In the genomic region with DNA sequence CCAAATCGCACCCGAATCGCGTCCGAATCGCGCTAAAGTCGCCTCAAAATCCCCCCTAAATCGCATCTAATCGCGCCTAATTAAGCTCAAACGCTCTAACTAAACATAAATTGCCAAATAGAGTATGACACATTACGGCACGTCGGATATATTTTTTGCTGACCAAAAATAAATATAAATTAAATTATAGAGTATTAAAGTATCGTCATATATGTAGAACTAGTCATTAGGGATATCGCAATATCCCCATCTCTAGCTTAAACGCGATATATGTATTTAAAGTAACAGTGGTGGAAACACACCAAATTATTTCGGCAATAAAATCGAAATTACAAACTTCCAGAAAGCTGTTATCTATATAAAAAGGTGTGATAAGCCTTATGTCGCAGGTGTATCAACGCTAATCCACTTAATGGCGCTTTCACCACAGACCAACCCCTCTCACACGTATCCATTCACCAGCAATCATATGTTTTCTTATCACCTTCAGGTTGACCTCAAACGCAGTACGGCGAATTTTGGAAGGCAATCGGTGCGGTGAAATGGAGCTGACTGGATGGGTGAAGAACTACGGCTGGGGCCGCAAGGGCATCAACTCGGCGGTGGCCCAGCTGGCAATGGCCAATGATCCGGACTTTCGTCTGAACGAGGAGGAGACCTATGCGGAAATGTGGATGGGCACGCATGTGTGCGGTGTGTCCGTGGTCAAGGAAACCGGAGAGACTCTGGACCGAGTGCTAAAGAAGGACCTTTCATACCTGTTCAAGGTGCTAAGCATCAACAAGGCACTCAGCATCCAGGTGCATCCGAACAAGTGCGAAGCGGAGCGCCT, we compare ENCODE assay signal across 1 fruit fly cellular context.
TF ChIP-seq lines count a peak whose summit lies in the region.

A gene (plus strand): TSS at position 263 of the 832 bp plus-strand sequence.

TF ChIP-seq in whole organism, embryonic, 481 proteins besides CTCF, POLR2A, EP300 and RAD21 (continued from another document and continues in another):
- peak; percentile 18 for TF ChIP-seq CG17802 (tag; optimal IDR thresholded peaks at IDR 0.05; lab: Kevin White, UChicago)
- peak; percentile 18 for TF ChIP-seq CG1233 (GFP tag; optimal IDR thresholded peaks at IDR 0.05; lab: Kevin White, UChicago)
- no peak for TF ChIP-seq kay (GFP tag; optimal IDR thresholded peaks at IDR 0.05; lab: Kevin White, UChicago)
- TF ChIP-seq CG1603 (tag; optimal IDR thresholded peaks at IDR 0.05; lab: Kevin White, UChicago) = peak; percentile 60
- peak; percentile 25 for TF ChIP-seq CrebB (tag; optimal IDR thresholded peaks at IDR 0.05; lab: Kevin White, UChicago)
- no peak for TF ChIP-seq CG8765 (GFP tag; IDR thresholded peaks at IDR 0.05; lab: Robert Waterston, UW)
- peak; percentile 19 for TF ChIP-seq fd96Cb (tag; optimal IDR thresholded peaks at IDR 0.05; lab: Kevin White, UChicago)
- no peak for TF ChIP-seq Side (GFP tag; optimal IDR thresholded peaks at IDR 0.05; lab: Kevin White, UChicago)
- TF ChIP-seq repo (GFP tag; optimal IDR thresholded peaks at IDR 0.05; lab: Kevin White, UChicago) = no peak
- TF ChIP-seq sc (optimal IDR thresholded peaks at IDR 0.05; lab: Kevin White, UChicago) = no peak
- TF ChIP-seq sc (GFP tag; optimal IDR thresholded peaks at IDR 0.05; lab: Kevin White, UChicago) = no peak
- TF ChIP-seq Dp (GFP tag; optimal IDR thresholded peaks at IDR 0.05; lab: Kevin White, UChicago) = peak; percentile 18
- TF ChIP-seq CG13624 (GFP tag; optimal IDR thresholded peaks at IDR 0.05; lab: Kevin White, UChicago) = peak; percentile 28
- 0 out of 3 replicates have a peak, but pooled peaks have one; percentile 30 for TF ChIP-seq so (GFP tag; IDR thresholded peaks at IDR 0.05; lab: Robert Waterston, UW)
- peak; percentile 1 for TF ChIP-seq CG7745 (tag; optimal IDR thresholded peaks at IDR 0.05; lab: Kevin White, UChicago)
- TF ChIP-seq CG12659 (GFP tag; optimal IDR thresholded peaks at IDR 0.05; lab: Kevin White, UChicago) = peak; percentile 62
- no peak for TF ChIP-seq CG14965 (GFP tag; optimal IDR thresholded peaks at IDR 0.05; lab: Kevin White, UChicago; ENCODE audit: borderline replicate concordance)
- peak in 1 of 2 experiments; percentile 79 for TF ChIP-seq crp (GFP tag; optimal IDR thresholded peaks at IDR 0.05; lab: Kevin White, UChicago)
- no peak for TF ChIP-seq kni (GFP tag; optimal IDR thresholded peaks at IDR 0.05; lab: Kevin White, UChicago)
- TF ChIP-seq CG2120 (GFP tag; optimal IDR thresholded peaks at IDR 0.05; lab: Kevin White, UChicago) = peak; percentile 55
- no peak for TF ChIP-seq stc (GFP tag; IDR thresholded peaks at IDR 0.05; lab: Robert Waterston, UW)
- peak; percentile 21 for TF ChIP-seq D (optimal IDR thresholded peaks at IDR 0.05; lab: Kevin White, UChicago)
- TF ChIP-seq D (GFP tag; optimal IDR thresholded peaks at IDR 0.05; lab: Kevin White, UChicago) = no peak
- TF ChIP-seq Dbx (GFP tag; IDR thresholded peaks at IDR 0.05; lab: Robert Waterston, UW) = 0 out of 3 replicates have a peak, but pooled peaks have one; percentile 3
- TF ChIP-seq CG15514 (GFP tag; optimal IDR thresholded peaks at IDR 0.05; lab: Kevin White, UChicago) = peak; percentile 43
- no peak for TF ChIP-seq gcm2 (GFP tag; optimal IDR thresholded peaks at IDR 0.05; lab: Kevin White, UChicago)
- TF ChIP-seq Doc2 (GFP tag; IDR thresholded peaks at IDR 0.05; lab: Robert Waterston, UW) = no peak
- TF ChIP-seq Stat92E (GFP tag; optimal IDR thresholded peaks at IDR 0.05; lab: Kevin White, UChicago) = peak in 1 of 3 experiments; percentile 49
- TF ChIP-seq YL-1 (GFP tag; optimal IDR thresholded peaks at IDR 0.05; lab: Kevin White, UChicago) = peak; percentile 88
- no peak for TF ChIP-seq CG14667 (GFP tag; IDR thresholded peaks at IDR 0.05; lab: Robert Waterston, UW)
- peak; percentile 53 for TF ChIP-seq vvl (GFP tag; IDR thresholded peaks at IDR 0.05; lab: Robert Waterston, UW)
- TF ChIP-seq peb (GFP tag; IDR thresholded peaks at IDR 0.05; lab: Robert Waterston, UW) = no peak
- TF ChIP-seq Scr (GFP tag; IDR thresholded peaks at IDR 0.05; lab: Robert Waterston, UW; ENCODE audit: partially characterized antibody) = peak; percentile 66
- TF ChIP-seq insv (GFP tag; optimal IDR thresholded peaks at IDR 0.05; lab: Kevin White, UChicago) = no peak
- TF ChIP-seq CG9797 (GFP tag; optimal IDR thresholded peaks at IDR 0.05; lab: Kevin White, UChicago) = peak; percentile 6
- TF ChIP-seq CG1647 (GFP tag; optimal IDR thresholded peaks at IDR 0.05; lab: Kevin White, UChicago) = no peak
- TF ChIP-seq CG1832 (GFP tag; optimal IDR thresholded peaks at IDR 0.05; lab: Kevin White, UChicago) = no peak
- peak; percentile 29 for TF ChIP-seq CG12942 (GFP tag; optimal IDR thresholded peaks at IDR 0.05; lab: Kevin White, UChicago)
- TF ChIP-seq Taf1 (GFP tag; IDR thresholded peaks at IDR 0.05; lab: Robert Waterston, UW) = no peak
- TF ChIP-seq chinmo (GFP tag; IDR thresholded peaks at IDR 0.05; lab: Robert Waterston, UW; ENCODE audit: partially characterized antibody) = 0 out of 4 replicates have a peak, but pooled peaks have one; percentile 32
- TF ChIP-seq bigmax (GFP tag; optimal IDR thresholded peaks at IDR 0.05; lab: Kevin White, UChicago) = peak; percentile 20
- no peak for TF ChIP-seq Ada2b (GFP tag; IDR thresholded peaks at IDR 0.05; lab: Robert Waterston, UW)
- no peak for TF ChIP-seq CG1792 (GFP tag; optimal IDR thresholded peaks at IDR 0.05; lab: Kevin White, UChicago)
- peak; percentile 8 for TF ChIP-seq CG9817 (tag; optimal IDR thresholded peaks at IDR 0.05; lab: Kevin White, UChicago)
- peak; percentile 19; the same call in 1 of the 2 replicates for TF ChIP-seq slbo (GFP tag; IDR thresholded peaks at IDR 0.05; lab: Robert Waterston, UW)
- no peak for TF ChIP-seq her (GFP tag; optimal IDR thresholded peaks at IDR 0.05; lab: Kevin White, UChicago)
- TF ChIP-seq dpn (GFP tag; optimal IDR thresholded peaks at IDR 0.05; lab: Kevin White, UChicago) = peak in 1 of 2 experiments; percentile 25
- no peak for TF ChIP-seq CG8089 (GFP tag; optimal IDR thresholded peaks at IDR 0.05; lab: Kevin White, UChicago)
- TF ChIP-seq CG16863 (GFP tag; optimal IDR thresholded peaks at IDR 0.05; lab: Kevin White, UChicago) = no peak
- no peak for TF ChIP-seq CG12769 (tag; optimal IDR thresholded peaks at IDR 0.05; lab: Kevin White, UChicago)
- no peak for TF ChIP-seq CG11085 (GFP tag; IDR thresholded peaks at IDR 0.05; lab: Robert Waterston, UW)
- TF ChIP-seq CG17912 (GFP tag; optimal IDR thresholded peaks at IDR 0.05; lab: Kevin White, UChicago) = no peak
- TF ChIP-seq CG12219 (GFP tag; optimal IDR thresholded peaks at IDR 0.05; lab: Kevin White, UChicago) = peak; percentile 11
- TF ChIP-seq dati (GFP tag; IDR thresholded peaks at IDR 0.05; lab: Robert Waterston, UW) = no peak
- TF ChIP-seq Six4 (GFP tag; optimal IDR thresholded peaks at IDR 0.05; lab: Kevin White, UChicago) = no peak
- TF ChIP-seq Spps (tag; optimal IDR thresholded peaks at IDR 0.05; lab: Kevin White, UChicago) = no peak
- TF ChIP-seq crol (GFP tag; IDR thresholded peaks at IDR 0.05; lab: Robert Waterston, UW) = no peak
- no peak for TF ChIP-seq CG12155 (GFP tag; optimal IDR thresholded peaks at IDR 0.05; lab: Kevin White, UChicago)
- TF ChIP-seq Chrac-16 (GFP tag; optimal IDR thresholded peaks at IDR 0.05; lab: Kevin White, UChicago) = peak; percentile 21
- TF ChIP-seq ssp (GFP tag; IDR thresholded peaks at IDR 0.05; lab: Robert Waterston, UW) = peak; percentile 16; the same call in 1 of the 2 replicates
- TF ChIP-seq Gug (GFP tag; IDR thresholded peaks at IDR 0.05; lab: Robert Waterston, UW) = no peak
- TF ChIP-seq Rfx (GFP tag; IDR thresholded peaks at IDR 0.05; lab: Robert Waterston, UW) = peak; percentile 43
- TF ChIP-seq CG15696 (tag; optimal IDR thresholded peaks at IDR 0.05; lab: Kevin White, UChicago) = peak; percentile 34
- TF ChIP-seq BEAF-32 (GFP tag; optimal IDR thresholded peaks at IDR 0.05; lab: Kevin White, UChicago) = peak; percentile 67
- TF ChIP-seq CG8478 (optimal IDR thresholded peaks at IDR 0.05; lab: Kevin White, UChicago) = no peak
- TF ChIP-seq Optix (GFP tag; IDR thresholded peaks at IDR 0.05; lab: Robert Waterston, UW) = no peak
- TF ChIP-seq CG17359 (tag; optimal IDR thresholded peaks at IDR 0.05; lab: Kevin White, UChicago) = peak; percentile 33
- TF ChIP-seq amos (GFP tag; IDR thresholded peaks at IDR 0.05; lab: Robert Waterston, UW; ENCODE audit: partially characterized antibody) = peak; percentile 52; the same call in 1 of the 2 replicates
- no peak for TF ChIP-seq Hmr (GFP tag; optimal IDR thresholded peaks at IDR 0.05; lab: Kevin White, UChicago)
- peak; percentile 49; the same call in 1 of the 2 replicates for TF ChIP-seq Xrp1 (GFP tag; IDR thresholded peaks at IDR 0.05; lab: Robert Waterston, UW)
- no peak for TF ChIP-seq Elba2 (GFP tag; optimal IDR thresholded peaks at IDR 0.05; lab: Kevin White, UChicago)
- no peak for TF ChIP-seq cad (GFP tag; optimal IDR thresholded peaks at IDR 0.05; lab: Kevin White, UChicago)
- TF ChIP-seq CG12391 (tag; optimal IDR thresholded peaks at IDR 0.05; lab: Kevin White, UChicago) = peak; percentile 50
- peak; percentile 43; the same call in 2 of the 3 replicates for TF ChIP-seq ci (GFP tag; IDR thresholded peaks at IDR 0.05; lab: Robert Waterston, UW)
- no peak for TF ChIP-seq eve (GFP tag; optimal IDR thresholded peaks at IDR 0.05; lab: Kevin White, UChicago)
- no peak for TF ChIP-seq CG10431 (GFP tag; optimal IDR thresholded peaks at IDR 0.05; lab: Kevin White, UChicago)
- TF ChIP-seq CG14014 (GFP tag; IDR thresholded peaks at IDR 0.05; lab: Robert Waterston, UW) = 0 out of 2 replicates have a peak, but pooled peaks have one; percentile 22
- TF ChIP-seq sna (GFP tag; IDR thresholded peaks at IDR 0.05; lab: Robert Waterston, UW; ENCODE audit: partially characterized antibody) = 0 out of 2 replicates have a peak, but pooled peaks have one; percentile 50
- peak; percentile 46; the same call in 1 of the 2 replicates for TF ChIP-seq E2f2 (GFP tag; IDR thresholded peaks at IDR 0.05; lab: Robert Waterston, UW)
- no peak for TF ChIP-seq dmrt99B (tag; optimal IDR thresholded peaks at IDR 0.05; lab: Kevin White, UChicago)
- TF ChIP-seq p53 (GFP tag; optimal IDR thresholded peaks at IDR 0.05; lab: Kevin White, UChicago) = no peak
- TF ChIP-seq CG18764 (GFP tag; optimal IDR thresholded peaks at IDR 0.05; lab: Kevin White, UChicago) = no peak
- TF ChIP-seq prd (optimal IDR thresholded peaks at IDR 0.05; lab: Kevin White, UChicago) = no peak
- 0 out of 3 replicates have a peak, but pooled peaks have one; percentile 15 for TF ChIP-seq prd (GFP tag; IDR thresholded peaks at IDR 0.05; lab: Robert Waterston, UW)
- TF ChIP-seq Dad (GFP tag; optimal IDR thresholded peaks at IDR 0.05; lab: Kevin White, UChicago) = no peak
- peak; percentile 52; the same call in 1 of the 3 replicates for TF ChIP-seq CG16813 (GFP tag; IDR thresholded peaks at IDR 0.05; lab: Robert Waterston, UW; ENCODE audit: partially characterized antibody)
- TF ChIP-seq al (GFP tag; IDR thresholded peaks at IDR 0.05; lab: Robert Waterston, UW) = no peak
- TF ChIP-seq CG13424 (tag; optimal IDR thresholded peaks at IDR 0.05; lab: Kevin White, UChicago) = peak; percentile 49
- no peak for TF ChIP-seq CG2199 (GFP tag; IDR thresholded peaks at IDR 0.05; lab: Robert Waterston, UW)
- peak; percentile 32 for TF ChIP-seq CG9727 (GFP tag; optimal IDR thresholded peaks at IDR 0.05; lab: Kevin White, UChicago)
- TF ChIP-seq CoRest (tag; optimal IDR thresholded peaks at IDR 0.05; lab: Kevin White, UChicago) = peak; percentile 40
- peak; percentile 77 for TF ChIP-seq Sry-δ (GFP tag; optimal IDR thresholded peaks at IDR 0.05; lab: Kevin White, UChicago)
- no peak for TF ChIP-seq psq (GFP tag; optimal IDR thresholded peaks at IDR 0.05; lab: Kevin White, UChicago)
- no peak for TF ChIP-seq CG16779 (GFP tag; IDR thresholded peaks at IDR 0.05; lab: Robert Waterston, UW)
- peak; percentile 1 for TF ChIP-seq CG1602 (GFP tag; optimal IDR thresholded peaks at IDR 0.05; lab: Kevin White, UChicago)
- no peak for TF ChIP-seq Hmx (GFP tag; optimal IDR thresholded peaks at IDR 0.05; lab: Kevin White, UChicago)
- TF ChIP-seq dmrt11E (tag; optimal IDR thresholded peaks at IDR 0.05; lab: Kevin White, UChicago) = peak; percentile 49
- no peak for TF ChIP-seq NfI (GFP tag; optimal IDR thresholded peaks at IDR 0.05; lab: Kevin White, UChicago)
- no peak for TF ChIP-seq CG33213 (GFP tag; optimal IDR thresholded peaks at IDR 0.05; lab: Kevin White, UChicago)
- no peak for TF ChIP-seq CG8388 (GFP tag; optimal IDR thresholded peaks at IDR 0.05; lab: Kevin White, UChicago)
- TF ChIP-seq HmgZ (tag; optimal IDR thresholded peaks at IDR 0.05; lab: Kevin White, UChicago) = peak; percentile 37
- no peak for TF ChIP-seq pan (optimal IDR thresholded peaks at IDR 0.05; lab: Kevin White, UChicago)
- peak in 1 of 2 experiments; percentile 28 for TF ChIP-seq pan (GFP tag; optimal IDR thresholded peaks at IDR 0.05 in 1 of 2, IDR thresholded peaks at IDR 0.05 in 1 of 2)
- TF ChIP-seq lilli (GFP tag; optimal IDR thresholded peaks at IDR 0.05; lab: Kevin White, UChicago) = peak; percentile 37
- TF ChIP-seq Blimp-1 (GFP tag; optimal IDR thresholded peaks at IDR 0.05; lab: Kevin White, UChicago) = no peak
- TF ChIP-seq CG13287 (GFP tag; IDR thresholded peaks at IDR 0.05; lab: Robert Waterston, UW; ENCODE audit: partially characterized antibody) = peak; percentile 69
- TF ChIP-seq D19A (tag; optimal IDR thresholded peaks at IDR 0.05; lab: Kevin White, UChicago) = peak; percentile 100
- TF ChIP-seq CG32532 (GFP tag; IDR thresholded peaks at IDR 0.05; lab: Robert Waterston, UW) = peak; percentile 42
- TF ChIP-seq MBD-R2 (GFP tag; IDR thresholded peaks at IDR 0.05; lab: Robert Waterston, UW) = peak; percentile 73
- peak; percentile 41 for TF ChIP-seq salm (tag; optimal IDR thresholded peaks at IDR 0.05; lab: Kevin White, UChicago)
- no peak for TF ChIP-seq mld (GFP tag; IDR thresholded peaks at IDR 0.05; lab: Robert Waterston, UW; ENCODE audit: partially characterized antibody)
- TF ChIP-seq Poxn (GFP tag; IDR thresholded peaks at IDR 0.05; lab: Robert Waterston, UW) = no peak
- no peak for TF ChIP-seq BtbVII (GFP tag; optimal IDR thresholded peaks at IDR 0.05; lab: Kevin White, UChicago)
- TF ChIP-seq CG9932 (GFP tag; IDR thresholded peaks at IDR 0.05; lab: Robert Waterston, UW) = peak; percentile 36
- TF ChIP-seq pros (GFP tag; optimal IDR thresholded peaks at IDR 0.05; lab: Kevin White, UChicago) = no peak
- TF ChIP-seq CG11093 (GFP tag; IDR thresholded peaks at IDR 0.05; lab: Robert Waterston, UW) = no peak
- TF ChIP-seq zen (tag; optimal IDR thresholded peaks at IDR 0.05; lab: Kevin White, UChicago) = peak; percentile 78
- peak; percentile 92 for TF ChIP-seq row (GFP tag; IDR thresholded peaks at IDR 0.05; lab: Robert Waterston, UW)
- no peak for TF ChIP-seq zf30C (GFP tag; optimal IDR thresholded peaks at IDR 0.05; lab: Kevin White, UChicago)
- TF ChIP-seq unpg (GFP tag; optimal IDR thresholded peaks at IDR 0.05; lab: Kevin White, UChicago) = no peak
